ENCODE assay signal across 1 fruit fly cellular context in the genomic region with DNA sequence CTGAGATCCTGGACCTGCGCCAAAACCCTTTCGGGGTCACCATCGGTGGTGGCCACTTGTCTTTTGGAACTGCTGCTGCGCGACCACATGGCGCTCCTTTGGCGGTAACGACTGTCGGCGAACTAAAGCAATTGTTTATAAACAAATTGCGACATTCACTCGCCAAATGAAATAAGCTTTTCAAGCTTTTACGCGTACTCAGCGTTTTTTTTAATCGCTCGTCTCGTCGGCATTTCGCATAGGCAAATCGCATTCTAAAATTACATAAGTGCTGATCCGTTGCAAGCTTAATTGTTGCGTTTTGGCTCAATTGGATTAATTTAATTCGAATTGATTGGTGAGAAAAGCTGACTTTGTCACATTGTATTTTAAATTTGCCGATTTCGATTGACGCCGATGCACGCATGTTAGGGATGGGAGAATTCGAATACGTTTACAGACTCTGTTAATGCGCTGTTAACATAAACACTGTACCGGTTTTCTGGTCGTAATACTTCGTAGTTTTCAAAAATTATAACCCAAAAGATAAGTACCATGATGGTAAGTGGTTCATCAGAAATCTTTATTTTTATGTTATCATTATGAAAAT.
TF ChIP-seq lines count a peak whose summit lies in the region.

A gene (minus strand): TSS at position 328 of the 589 bp plus-strand sequence.

TF ChIP-seq in whole organism, embryonic, 481 proteins besides CTCF, POLR2A, EP300 and RAD21 (continued from another document):
- TF ChIP-seq Myb (GFP tag; optimal IDR thresholded peaks at IDR 0.05; lab: Kevin White, UChicago) (peak; percentile 44), E2f2 (GFP tag; IDR thresholded peaks at IDR 0.05; lab: Robert Waterston, UW) (peak; percentile 20), Bgb (GFP tag; IDR thresholded peaks at IDR 0.05; lab: Robert Waterston, UW; ENCODE audit: partially characterized antibody) (no peak), Sry-δ (GFP tag; optimal IDR thresholded peaks at IDR 0.05; lab: Kevin White, UChicago) (peak; percentile 59), Doc3 (GFP tag; IDR thresholded peaks at IDR 0.05; lab: Robert Waterston, UW; ENCODE audit: partially characterized antibody) (no peak), CG13287 (GFP tag; IDR thresholded peaks at IDR 0.05; lab: Robert Waterston, UW; ENCODE audit: partially characterized antibody) (peak; percentile 54), Hr39 (optimal IDR thresholded peaks at IDR 0.05; lab: Kevin White, UChicago) (no peak), CG2875 (GFP tag; optimal IDR thresholded peaks at IDR 0.05; lab: Kevin White, UChicago) (no peak), CG8924 (tag; optimal IDR thresholded peaks at IDR 0.05; lab: Kevin White, UChicago) (peak; percentile 39), CG10366 (GFP tag; IDR thresholded peaks at IDR 0.05; lab: Robert Waterston, UW) (no peak), zfh2 (GFP tag; optimal IDR thresholded peaks at IDR 0.05; lab: Kevin White, UChicago) (no peak), zen (tag; optimal IDR thresholded peaks at IDR 0.05; lab: Kevin White, UChicago) (no peak), CG17385 (GFP tag; optimal IDR thresholded peaks at IDR 0.05; lab: Kevin White, UChicago) (no peak), CG10274 (GFP tag; optimal IDR thresholded peaks at IDR 0.05; lab: Kevin White, UChicago) (no peak), luna (GFP tag; optimal IDR thresholded peaks at IDR 0.05; lab: Kevin White, UChicago) (no peak), esg (GFP tag; conservative IDR thresholded peaks at IDR 0.05; lab: Robert Waterston, UW) (no peak), CG8765 (GFP tag; IDR thresholded peaks at IDR 0.05; lab: Robert Waterston, UW) (no peak), dpn (GFP tag; optimal IDR thresholded peaks at IDR 0.05; lab: Kevin White, UChicago) (no peak), BEAF-32 (GFP tag; optimal IDR thresholded peaks at IDR 0.05; lab: Kevin White, UChicago) (peak; percentile 37), fd96Cb (tag; optimal IDR thresholded peaks at IDR 0.05; lab: Kevin White, UChicago) (no peak), da (GFP tag; optimal IDR thresholded peaks at IDR 0.05; lab: Kevin White, UChicago) (no peak), gce (GFP tag; IDR thresholded peaks at IDR 0.05; lab: Robert Waterston, UW) (no peak), CG1233 (GFP tag; optimal IDR thresholded peaks at IDR 0.05; lab: Kevin White, UChicago) (no peak), CG11504 (tag; optimal IDR thresholded peaks at IDR 0.05; lab: Kevin White, UChicago) (peak; percentile 93), Chrac-16 (GFP tag; optimal IDR thresholded peaks at IDR 0.05; lab: Kevin White, UChicago) (no peak), Dll (GFP tag; IDR thresholded peaks at IDR 0.05; lab: Robert Waterston, UW; ENCODE audit: partially characterized antibody) (0 out of 4 replicates have a peak, but pooled peaks have one; percentile 29), CG11247 (GFP tag; IDR thresholded peaks at IDR 0.05; lab: Robert Waterston, UW) (no peak), CG12236 (GFP tag; optimal IDR thresholded peaks at IDR 0.05; lab: Kevin White, UChicago) (no peak)
